Fruit fly (Drosophila melanogaster) whole organism, adult: ENCODE measurements around the gene fit.

Experiments
- CG14711 ChIP-seq: fragments of 200-800 bp; sonication (Bioruptor generic); optimal IDR thresholded peaks from 2 replicates; lab custom pipeline; 2018; ENCODE audit warnings: missing biosample characterization, mild to moderate bottlenecking, missing genetic modification characterization, moderate library complexity
- CG1620 ChIP-seq: fragments of 200-800 bp; sonication (Bioruptor generic); optimal IDR thresholded peaks from 2 replicates; lab custom pipeline; 2016; ENCODE audit warnings: missing biosample characterization, missing genetic modification characterization
- CG33017 ChIP-seq: fragments of 200-800 bp; sonication (Bioruptor generic); optimal IDR thresholded peaks from 2 replicates; lab custom pipeline; 2018; ENCODE audit warnings: missing biosample characterization, mild to moderate bottlenecking, missing genetic modification characterization, moderate library complexity
- CG5204 ChIP-seq: fragments of 200-800 bp; sonication (Bioruptor generic); optimal IDR thresholded peaks from 2 replicates; lab custom pipeline; 2016; ENCODE audit warnings: missing biosample characterization, missing genetic modification characterization
- CG7101 ChIP-seq: fragments of 200-800 bp; sonication (Bioruptor generic); optimal IDR thresholded peaks from 2 replicates; lab custom pipeline; 2018; ENCODE audit warnings: missing biosample characterization, mild to moderate bottlenecking, missing genetic modification characterization, moderate library complexity
- Crg-1 ChIP-seq: fragments of 200-800 bp; sonication (Bioruptor generic); optimal IDR thresholded peaks from 2 replicates; lab custom pipeline; 2016; ENCODE audit warnings: missing biosample characterization, missing genetic modification characterization
- Hr96 ChIP-seq: fragments of 200-800 bp; sonication (Bioruptor generic); optimal IDR thresholded peaks from 2 replicates; lab custom pipeline; 2016; ENCODE audit warnings: missing biosample characterization, missing genetic modification characterization
- Mnt ChIP-seq: fragments of 200-800 bp; sonication (Bioruptor generic); optimal IDR thresholded peaks from 2 replicates; lab custom pipeline; 2016; ENCODE audit warnings: missing biosample characterization, mild to moderate bottlenecking, missing genetic modification characterization
- cnc ChIP-seq, 2 experiments: fragments of >200 bp; optimal IDR thresholded peaks; 2 replicates each; lab custom pipeline; 2017
- kay ChIP-seq: fragments of 200-800 bp; sonication (Bioruptor generic); peaks from one replicate; lab custom pipeline; 2016; ENCODE audit warnings: missing biosample characterization, missing genetic modification characterization, borderline replicate concordance
- pad ChIP-seq: fragments of 200-800 bp; sonication (Bioruptor generic); optimal IDR thresholded peaks from 3 replicates; lab custom pipeline; 2017; ENCODE audit warnings: missing biosample characterization, missing genetic modification characterization, mild to moderate bottlenecking, moderate library complexity, missing genetic modification reagents
- tj ChIP-seq: fragments of 200-800 bp; sonication (Bioruptor generic); optimal IDR thresholded peaks from 3 replicates; lab custom pipeline; 2017; ENCODE audit warnings: missing biosample characterization, mild to moderate bottlenecking, missing genetic modification characterization, moderate library complexity

DNA sequence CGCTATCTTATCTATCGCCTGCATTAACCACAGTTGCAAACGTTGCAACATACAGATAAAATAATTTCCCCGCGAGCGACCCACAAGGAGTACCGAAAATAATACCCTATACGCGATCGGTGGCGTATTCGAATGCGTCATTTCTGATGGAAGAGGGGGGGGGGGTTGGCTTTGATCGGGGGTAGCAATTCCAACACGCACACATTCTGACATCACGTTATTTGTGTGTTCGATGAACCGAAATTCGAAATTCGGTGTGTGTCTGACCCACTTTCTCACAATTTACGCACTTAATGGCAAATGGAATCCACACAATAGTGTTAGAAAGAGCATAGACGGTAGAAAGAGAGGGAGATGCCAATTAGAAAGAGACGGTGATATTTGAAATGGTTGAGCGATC is 47.6 kb downstream of the fit start:
- TF ChIP-seq pad (no peak), tj (GFP tag; lab: Kevin White, UChicago) (no peak), Crg-1 (no peak), CG33017 (tag; lab: Kevin White, UChicago) (no peak), kay (GFP tag; lab: Kevin White, UChicago) (no peak), cnc (optimal IDR thresholded peaks at IDR 0.05; lab: Kevin White, UChicago) (no peak), CG5204 (no peak), Hr96 (no peak), CG1620 (GFP tag; lab: Kevin White, UChicago) (no peak), Mnt (no peak), CG7101 (tag; lab: Kevin White, UChicago) (no peak), CG14711 (tag; lab: Kevin White, UChicago) (no peak)
